Fruit fly (Drosophila melanogaster) whole organism, adult: ENCODE results near the gene Rilpl.

Experiments
- CG11617 ChIP-seq: fragments of 200-800 bp; sonication (Bioruptor generic); optimal IDR thresholded peaks from 2 replicates; lab custom pipeline; 2017; ENCODE audit warnings: mild to moderate bottlenecking, missing biosample characterization, missing genetic modification reagents, missing genetic modification characterization
- CG12768 ChIP-seq: fragments of 200-800 bp; sonication (Bioruptor generic); optimal IDR thresholded peaks from 2 replicates; lab custom pipeline; 2017; ENCODE audit warnings: missing biosample characterization, missing genetic modification characterization, mild to moderate bottlenecking, moderate library complexity, missing genetic modification reagents
- CG14711 ChIP-seq: fragments of 200-800 bp; sonication (Bioruptor generic); optimal IDR thresholded peaks from 2 replicates; lab custom pipeline; 2018; ENCODE audit warnings: missing biosample characterization, mild to moderate bottlenecking, missing genetic modification characterization, moderate library complexity
- CG1620 ChIP-seq: fragments of 200-800 bp; sonication (Bioruptor generic); optimal IDR thresholded peaks from 2 replicates; lab custom pipeline; 2016; ENCODE audit warnings: missing biosample characterization, missing genetic modification characterization
- CG33017 ChIP-seq: fragments of 200-800 bp; sonication (Bioruptor generic); optimal IDR thresholded peaks from 2 replicates; lab custom pipeline; 2018; ENCODE audit warnings: missing biosample characterization, mild to moderate bottlenecking, missing genetic modification characterization, moderate library complexity
- CG5204 ChIP-seq: fragments of 200-800 bp; sonication (Bioruptor generic); optimal IDR thresholded peaks from 2 replicates; lab custom pipeline; 2016; ENCODE audit warnings: missing biosample characterization, missing genetic modification characterization
- CG7045 ChIP-seq: fragments of 200-800 bp; sonication (Bioruptor generic); optimal IDR thresholded peaks from 2 replicates; lab custom pipeline; 2017; ENCODE audit warnings: missing biosample characterization, mild to moderate bottlenecking, missing genetic modification characterization
- CG7101 ChIP-seq: fragments of 200-800 bp; sonication (Bioruptor generic); optimal IDR thresholded peaks from 2 replicates; lab custom pipeline; 2018; ENCODE audit warnings: missing biosample characterization, mild to moderate bottlenecking, missing genetic modification characterization, moderate library complexity
- Clk ChIP-seq: fragments of 200-800 bp; sonication (Bioruptor generic); optimal IDR thresholded peaks from 2 replicates; lab custom pipeline; 2017; ENCODE audit warnings: missing biosample characterization, missing genetic modification characterization
- Crg-1 ChIP-seq: fragments of 200-800 bp; sonication (Bioruptor generic); optimal IDR thresholded peaks from 2 replicates; lab custom pipeline; 2016; ENCODE audit warnings: missing biosample characterization, missing genetic modification characterization
- Hr96 ChIP-seq: fragments of 200-800 bp; sonication (Bioruptor generic); optimal IDR thresholded peaks from 2 replicates; lab custom pipeline; 2016; ENCODE audit warnings: missing biosample characterization, missing genetic modification characterization
- Mnt ChIP-seq: fragments of 200-800 bp; sonication (Bioruptor generic); optimal IDR thresholded peaks from 2 replicates; lab custom pipeline; 2016; ENCODE audit warnings: missing biosample characterization, mild to moderate bottlenecking, missing genetic modification characterization
- bab1 ChIP-seq: fragments of 200-800 bp; sonication (Bioruptor generic); optimal IDR thresholded peaks from 3 replicates; lab custom pipeline; 2019; ENCODE audit warnings: missing biosample characterization, mild to moderate bottlenecking, missing genetic modification characterization, moderate library complexity
- cic ChIP-seq: fragments of 200-800 bp; sonication (Bioruptor generic); optimal IDR thresholded peaks from 2 replicates; lab custom pipeline; 2017; ENCODE audit warnings: missing biosample characterization, mild to moderate bottlenecking, missing genetic modification characterization, moderate library complexity
- cnc ChIP-seq, 2 experiments: fragments of >200 bp; optimal IDR thresholded peaks; 2 replicates each; lab custom pipeline; 2017
- kay ChIP-seq: fragments of 200-800 bp; sonication (Bioruptor generic); peaks from one replicate; lab custom pipeline; 2016; ENCODE audit warnings: missing biosample characterization, missing genetic modification characterization, borderline replicate concordance
- ovo ChIP-seq: fragments of 200-800 bp; sonication (Bioruptor generic); optimal IDR thresholded peaks from 2 replicates; lab custom pipeline; 2016; ENCODE audit warnings: missing biosample characterization, missing genetic modification characterization
- pad ChIP-seq: fragments of 200-800 bp; sonication (Bioruptor generic); optimal IDR thresholded peaks from 3 replicates; lab custom pipeline; 2017; ENCODE audit warnings: missing biosample characterization, missing genetic modification characterization, mild to moderate bottlenecking, moderate library complexity, missing genetic modification reagents
- tj ChIP-seq: fragments of 200-800 bp; sonication (Bioruptor generic); optimal IDR thresholded peaks from 3 replicates; lab custom pipeline; 2017; ENCODE audit warnings: missing biosample characterization, mild to moderate bottlenecking, missing genetic modification characterization, moderate library complexity
- toe ChIP-seq: fragments of 200-800 bp; sonication (Bioruptor generic); optimal IDR thresholded peaks from 2 replicates; lab custom pipeline; 2016; ENCODE audit warnings: missing biosample characterization, missing genetic modification characterization

Gene Rilpl

dm6 chrX:1392875-1393274 is at the start of gene Rilpl:
Rilpl (plus strand) TSS chrX:1393054.
- TF ChIP-seq cic (peak; percentile 49), pad (peak; percentile 57), cnc (optimal IDR thresholded peaks at IDR 0.05; lab: Kevin White, UChicago) (no peak), CG7045 (GFP tag; lab: Kevin White, UChicago) (no peak), tj (GFP tag; lab: Kevin White, UChicago) (peak; percentile 23), Mnt (GFP tag; lab: Kevin White, UChicago) (peak; percentile 81), CG12768 (GFP tag; lab: Kevin White, UChicago) (peak; percentile 53), CG14711 (peak; percentile 4), toe (GFP tag; lab: Kevin White, UChicago) (peak; percentile 29), CG7101 (tag; lab: Kevin White, UChicago) (peak; percentile 62), Hr96 (GFP tag; lab: Kevin White, UChicago) (no peak), Crg-1 (GFP tag; lab: Kevin White, UChicago) (peak; percentile 77), ovo (peak; percentile 6), Clk (no peak), bab1 (GFP tag; lab: Kevin White, UChicago) (peak; percentile 70), CG11617 (GFP tag; lab: Kevin White, UChicago) (no peak), kay (GFP tag; lab: Kevin White, UChicago) (peak; percentile 69), CG33017 (tag; lab: Kevin White, UChicago) (no peak), CG1620 (GFP tag; lab: Kevin White, UChicago) (peak; percentile 69), CG5204 (GFP tag; lab: Kevin White, UChicago) (no peak)

- TF ChIP-seq CG7101 (tag; lab: Kevin White, UChicago) = peak; percentile 2
- TF ChIP-seq pad = no peak
- peak; percentile 1 for TF ChIP-seq cic
- peak; percentile 42 for TF ChIP-seq Mnt (GFP tag; lab: Kevin White, UChicago)
Observed at dm6 chrX:1346256-1346655, 46.6 kb upstream of the Rilpl start, which contains the start of gene Tsp2A. Tsp2A (plus strand) TSS chrX:1346553.

- TF ChIP-seq CG12768 (GFP tag; lab: Kevin White, UChicago) (no peak), Mnt (GFP tag; lab: Kevin White, UChicago) (peak; percentile 11), Hr96 (GFP tag; lab: Kevin White, UChicago) (no peak), Clk (no peak)
Observed at dm6 chrX:1346833-1347232, 46.0 kb upstream of the Rilpl start.

- TF ChIP-seq CG33017 (tag; lab: Kevin White, UChicago) = no peak
- no peak for TF ChIP-seq Hr96 (GFP tag; lab: Kevin White, UChicago)
- no peak for TF ChIP-seq CG7101 (tag; lab: Kevin White, UChicago)
- TF ChIP-seq tj (GFP tag; lab: Kevin White, UChicago) = peak; percentile 23
- peak; percentile 74 for TF ChIP-seq Mnt (GFP tag; lab: Kevin White, UChicago)
- TF ChIP-seq CG14711 = no peak
- TF ChIP-seq bab1 (GFP tag; lab: Kevin White, UChicago) = peak; percentile 59
- no peak for TF ChIP-seq pad
- TF ChIP-seq CG11617 (GFP tag; lab: Kevin White, UChicago) = peak; percentile 30
- no peak for TF ChIP-seq cic
- no peak for TF ChIP-seq Crg-1 (GFP tag; lab: Kevin White, UChicago)
- TF ChIP-seq toe (GFP tag; lab: Kevin White, UChicago) = no peak
- no peak for TF ChIP-seq kay (GFP tag; lab: Kevin White, UChicago)
- no peak for TF ChIP-seq CG1620 (GFP tag; lab: Kevin White, UChicago)
- TF ChIP-seq cnc (optimal IDR thresholded peaks at IDR 0.05; lab: Kevin White, UChicago) = no peak
- TF ChIP-seq CG5204 (GFP tag; lab: Kevin White, UChicago) = no peak
- TF ChIP-seq Clk = no peak
- TF ChIP-seq CG7045 (GFP tag; lab: Kevin White, UChicago) = no peak
- no peak for TF ChIP-seq ovo
- TF ChIP-seq CG12768 (GFP tag; lab: Kevin White, UChicago) = no peak
Observed at dm6 chrX:1349255-1349654, 43.6 kb upstream of the Rilpl start, which contains the start of gene MTPAP. MTPAP (minus strand) TSS chrX:1349357.

dm6 chrX:1353322-1354212 is 39.3 kb upstream of the Rilpl start, which contains the start of the genes CG12773 and CG11417:
CG12773 (minus strand) TSS chrX:1353981.
CG11417 (plus strand) TSS chrX:1354014.
- TF ChIP-seq bab1 (GFP tag; lab: Kevin White, UChicago) (peak; percentile 7), Mnt (GFP tag; lab: Kevin White, UChicago) (peak; percentile 94), cic (peak; percentile 7), cnc (optimal IDR thresholded peaks at IDR 0.05; lab: Kevin White, UChicago) (no peak)

dm6 chrX:1357501-1357900 is 35.4 kb upstream of the Rilpl start, which contains the start of gene png:
png (minus strand) TSS chrX:1357601.
- TF ChIP-seq pad = peak; percentile 16
- no peak for TF ChIP-seq bab1 (GFP tag; lab: Kevin White, UChicago)
